Fruit fly (Drosophila melanogaster): ENCODE data around the gene Snap24.

Gene Snap24

DNA sequence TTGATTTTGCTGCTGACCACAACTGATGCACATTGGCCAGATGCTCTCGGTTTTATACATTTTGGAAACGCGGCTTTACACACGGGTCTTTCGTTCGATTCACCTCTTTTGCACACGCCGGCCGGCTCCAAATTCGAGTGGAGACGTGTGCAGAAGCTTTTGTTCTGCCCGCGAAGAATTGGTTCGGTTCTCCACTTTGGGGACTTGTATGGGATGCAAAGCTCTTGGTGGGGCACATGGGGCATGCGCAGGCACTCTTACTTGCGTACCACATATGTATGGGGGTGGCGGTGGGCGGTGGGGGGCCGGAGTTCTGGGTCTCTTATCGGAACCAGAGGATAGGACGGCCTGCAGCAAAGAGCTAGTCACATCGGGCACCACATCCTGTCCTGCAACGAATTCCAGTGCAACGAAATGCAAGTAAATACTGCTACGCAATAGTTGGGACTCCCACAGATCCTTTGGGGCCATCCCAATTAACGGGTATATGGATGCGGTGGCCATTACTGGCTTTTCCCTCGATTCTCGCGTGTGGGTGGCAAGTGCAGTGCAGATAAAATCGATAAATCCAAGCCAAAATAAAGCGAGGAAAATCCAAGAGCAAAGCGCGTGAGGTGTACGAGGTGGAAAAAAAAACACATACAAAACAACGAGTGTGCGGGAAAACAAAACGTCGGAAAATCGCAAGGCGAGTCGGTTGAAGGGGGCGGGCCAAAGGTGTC is 21.6 kb upstream of the Snap24 start, which contains the start of the genes MtnA and CG8500 (continued):
- TF ChIP-seq Myb (GFP tag; optimal IDR thresholded peaks at IDR 0.05) (no peak), dpn (GFP tag; optimal IDR thresholded peaks at IDR 0.05) (no peak), CG2116 (GFP tag; optimal IDR thresholded peaks at IDR 0.05) (no peak), HmgD (GFP tag; optimal IDR thresholded peaks at IDR 0.05) (no peak), Dek (tag; optimal IDR thresholded peaks at IDR 0.05) (peak; percentile 53), fd3F (GFP tag; optimal IDR thresholded peaks at IDR 0.05) (no peak), Oaz (GFP tag; IDR thresholded peaks at IDR 0.05) (no peak), HLH4C (GFP tag; IDR thresholded peaks at IDR 0.05; ENCODE audit: partially characterized antibody) (0 out of 3 replicates have a peak, but pooled peaks have one; percentile 24), BtbVII (GFP tag; optimal IDR thresholded peaks at IDR 0.05) (no peak), pan (optimal IDR thresholded peaks at IDR 0.05) (no peak), pan (GFP tag; optimal IDR thresholded peaks at IDR 0.05 in 1 of 2, IDR thresholded peaks at IDR 0.05 in 1 of 2) (no peak), pfk (GFP tag; optimal IDR thresholded peaks at IDR 0.05) (no peak), aop (GFP tag; IDR thresholded peaks at IDR 0.05) (no peak), bsh (GFP tag; optimal IDR thresholded peaks at IDR 0.05) (no peak), CG17829 (tag; optimal IDR thresholded peaks at IDR 0.05) (no peak), CG4617 (GFP tag; optimal IDR thresholded peaks at IDR 0.05; ENCODE audit: borderline replicate concordance) (no peak), CG6683 (GFP tag; optimal IDR thresholded peaks at IDR 0.05) (peak; percentile 11), scrt (GFP tag; optimal IDR thresholded peaks at IDR 0.05) (no peak), Atf6 (GFP tag; IDR thresholded peaks at IDR 0.05) (no peak), ken (GFP tag; IDR thresholded peaks at IDR 0.05) (0 out of 3 replicates have a peak, but pooled peaks have one; percentile 31), D19A (tag; optimal IDR thresholded peaks at IDR 0.05) (no peak)

DNA sequence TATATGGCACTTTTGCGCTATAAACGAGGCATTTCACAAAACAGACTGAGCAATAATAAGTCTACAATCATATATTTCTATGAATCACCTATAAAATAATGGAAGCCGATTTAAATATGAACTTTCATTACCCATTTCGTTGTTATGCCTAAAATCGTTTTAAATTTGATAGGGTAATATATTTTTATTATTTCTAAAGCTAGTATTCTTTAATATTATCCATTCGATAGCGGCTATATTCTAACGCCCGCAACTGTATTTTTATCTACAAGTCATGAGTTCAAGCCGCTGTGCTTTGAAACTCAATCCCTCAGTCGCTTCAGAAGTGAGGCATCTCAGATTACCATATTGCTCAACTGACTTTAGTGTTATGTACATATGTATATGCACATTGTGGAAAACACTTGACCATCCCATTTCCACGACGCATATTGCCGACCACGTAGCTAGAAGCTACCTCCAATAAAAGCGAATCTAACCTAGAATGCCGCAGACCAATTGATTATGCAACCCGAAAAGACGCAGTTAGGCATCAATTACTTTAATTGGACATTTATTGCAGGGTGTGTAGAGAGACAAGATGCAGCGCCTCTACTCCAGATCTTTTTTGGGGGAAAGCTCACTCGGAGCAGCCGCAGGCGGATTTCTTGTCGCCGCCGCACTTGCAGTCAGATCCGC is 20.4 kb upstream of the Snap24 start:
- TF ChIP-seq Tbp (GFP tag; optimal IDR thresholded peaks at IDR 0.05) (no peak), slp2 (GFP tag; optimal IDR thresholded peaks at IDR 0.05) (no peak), Pdp1 (GFP tag; optimal IDR thresholded peaks at IDR 0.05) (peak in 1 of 2 experiments; percentile 95), CG1529 (GFP tag; optimal IDR thresholded peaks at IDR 0.05) (no peak), zf30C (GFP tag; optimal IDR thresholded peaks at IDR 0.05) (no peak), CG8765 (GFP tag; IDR thresholded peaks at IDR 0.05) (no peak), CG18262 (tag; optimal IDR thresholded peaks at IDR 0.05) (peak; percentile 27), CG13123 (GFP tag; optimal IDR thresholded peaks at IDR 0.05) (no peak), CG2202 (tag; optimal IDR thresholded peaks at IDR 0.05) (no peak), Oaz (GFP tag; IDR thresholded peaks at IDR 0.05) (no peak), CG14014 (GFP tag; IDR thresholded peaks at IDR 0.05) (no peak), usp (GFP tag; optimal IDR thresholded peaks at IDR 0.05) (no peak), Opbp (GFP tag; IDR thresholded peaks at IDR 0.05; ENCODE audit: partially characterized antibody) (no peak), Dad (GFP tag; optimal IDR thresholded peaks at IDR 0.05) (no peak), CG4617 (GFP tag; optimal IDR thresholded peaks at IDR 0.05; ENCODE audit: borderline replicate concordance) (no peak), CG1233 (GFP tag; optimal IDR thresholded peaks at IDR 0.05) (no peak), dan (GFP tag; IDR thresholded peaks at IDR 0.05) (no peak), E2f1 (GFP tag; IDR thresholded peaks at IDR 0.05) (no peak), Xrp1 (GFP tag; IDR thresholded peaks at IDR 0.05) (no peak), CG32767 (GFP tag; IDR thresholded peaks at IDR 0.05) (no peak), ara (GFP tag; IDR thresholded peaks at IDR 0.05) (no peak), Usf (GFP tag; optimal IDR thresholded peaks at IDR 0.05) (no peak), grn (GFP tag; optimal IDR thresholded peaks at IDR 0.05) (no peak), CG12299 (tag; optimal IDR thresholded peaks at IDR 0.05) (no peak), Six4 (GFP tag; optimal IDR thresholded peaks at IDR 0.05) (no peak), dysf (GFP tag; IDR thresholded peaks at IDR 0.05) (no peak), CG1832 (GFP tag; optimal IDR thresholded peaks at IDR 0.05) (no peak), CG4730 (GFP tag; IDR thresholded peaks at IDR 0.05) (no peak), CG2129 (GFP tag; IDR thresholded peaks at IDR 0.05; ENCODE audit: partially characterized antibody) (no peak)

Measured in whole organism, embryonic.